Fruit fly (Drosophila melanogaster) whole organism, embryonic: ENCODE measurements around the gene CG5290.

Source experiments
- Ada2b ChIP-seq: fragments of 200-800 bp; sonication (Bioruptor generic); IDR thresholded peaks from 2 replicates; pipeline ENCODE4 v1.3.6; 2022; ENCODE audit warnings: missing biosample characterization, missing genetic modification characterization
- C15 ChIP-seq: fragments of 200-800 bp; sonication (Bioruptor generic); IDR thresholded peaks from 3 replicates; pipeline ENCODE4 v1.3.6; 2022; ENCODE audit warnings: missing biosample characterization, missing genetic modification characterization
- CG1233 ChIP-seq: fragments of 200-800 bp; sonication (Bioruptor generic); optimal IDR thresholded peaks from 4 replicates; lab custom pipeline; 2018; ENCODE audit warnings: missing biosample characterization, mild to moderate bottlenecking, missing genetic modification characterization
- CG13123 ChIP-seq: fragments of 200-800 bp; sonication (Bioruptor generic); optimal IDR thresholded peaks from 2 replicates; lab custom pipeline; 2016; ENCODE audit warnings: missing biosample characterization, missing genetic modification characterization
- CG1647 ChIP-seq: fragments of 200-800 bp; sonication (Bioruptor generic); optimal IDR thresholded peaks from 3 replicates; lab custom pipeline; 2016; ENCODE audit warnings: missing biosample characterization, missing genetic modification characterization
- CG17186 ChIP-seq: fragments of 200-800 bp; sonication (Bioruptor generic); optimal IDR thresholded peaks from 3 replicates; lab custom pipeline; 2017; ENCODE audit warnings: missing biosample characterization, missing genetic modification reagents, missing genetic modification characterization
- CG1792 ChIP-seq: fragments of 200-800 bp; sonication (Bioruptor generic); optimal IDR thresholded peaks from 2 replicates; lab custom pipeline; 2016; ENCODE audit warnings: missing biosample characterization, missing genetic modification characterization
- CG31441 ChIP-seq: fragments of 200-800 bp; sonication (Bioruptor generic); IDR thresholded peaks from 2 replicates; pipeline ENCODE4 v1.3.6; 2022; ENCODE audit warnings: missing biosample characterization, missing genetic modification characterization
- CG3163 ChIP-seq: fragments of 200-800 bp; sonication (Bioruptor generic); optimal IDR thresholded peaks from 3 replicates; lab custom pipeline; 2016; ENCODE audit warnings: missing biosample characterization, missing genetic modification characterization
- CG32772 ChIP-seq: fragments of 200-800 bp; sonication (Bioruptor generic); IDR thresholded peaks from 2 replicates; pipeline ENCODE4 v1.3.6; 2022; ENCODE audit warnings: missing biosample characterization, missing genetic modification characterization
- CG3838 ChIP-seq: fragments of 200-800 bp; sonication (Bioruptor generic); optimal IDR thresholded peaks from 3 replicates; lab custom pipeline; 2016; ENCODE audit warnings: missing biosample characterization, missing genetic modification characterization
- CG4328 ChIP-seq: fragments of 200-800 bp; sonication (Bioruptor generic); optimal IDR thresholded peaks from 3 replicates; lab custom pipeline; 2017; ENCODE audit warnings: missing biosample characterization, missing genetic modification reagents, missing genetic modification characterization
- CG6272 ChIP-seq: fragments of 200-800 bp; sonication (Bioruptor generic); IDR thresholded peaks from 2 replicates; pipeline ENCODE4 v1.3.6; 2022; ENCODE audit warnings: missing biosample characterization, missing genetic modification characterization
- CG6689 ChIP-seq: fragments of 200-800 bp; sonication (Bioruptor generic); IDR thresholded peaks from 2 replicates; pipeline ENCODE4 v1.3.6; 2022; ENCODE audit warnings: missing biosample characterization, missing genetic modification characterization
- CG6791 ChIP-seq: fragments of 200-800 bp; sonication (Bioruptor generic); IDR thresholded peaks from 3 replicates; pipeline ENCODE4 v1.3.6; 2022; ENCODE audit warnings: missing biosample characterization, missing genetic modification characterization; ENCODE audit not compliant: partially characterized antibody
- CG6813 ChIP-seq: fragments of 200-800 bp; sonication (Bioruptor generic); optimal IDR thresholded peaks from 2 replicates; lab custom pipeline; 2017; ENCODE audit warnings: missing biosample characterization, missing genetic modification characterization, mild to moderate bottlenecking, moderate library complexity, missing genetic modification reagents
- CG7786 ChIP-seq: fragments of 200-800 bp; sonication (Bioruptor generic); optimal IDR thresholded peaks from 2 replicates; lab custom pipeline; 2016; ENCODE audit warnings: missing biosample characterization, missing genetic modification characterization
- CG8359 ChIP-seq: fragments of 200-800 bp; sonication (Bioruptor generic); optimal IDR thresholded peaks from 2 replicates; lab custom pipeline; 2017; ENCODE audit warnings: missing biosample characterization, mild to moderate bottlenecking, missing genetic modification characterization, borderline replicate concordance
- CG9437 ChIP-seq: fragments of 200-800 bp; sonication (Bioruptor generic); optimal IDR thresholded peaks from 2 replicates; lab custom pipeline; 2018; ENCODE audit warnings: missing biosample characterization, mild to moderate bottlenecking, missing genetic modification characterization
- Chrac-16 ChIP-seq: fragments of 200-800 bp; sonication (Bioruptor generic); optimal IDR thresholded peaks from 3 replicates; lab custom pipeline; 2016; ENCODE audit warnings: missing biosample characterization, missing genetic modification characterization
- Dbx ChIP-seq: fragments of 200-800 bp; sonication (Bioruptor generic); IDR thresholded peaks from 3 replicates; pipeline ENCODE4 v1.3.6; 2022; ENCODE audit warnings: missing biosample characterization, missing genetic modification characterization
- ERR ChIP-seq: fragments of 200-800 bp; sonication (Bioruptor generic); optimal IDR thresholded peaks from 2 replicates; lab custom pipeline; 2016; ENCODE audit warnings: missing biosample characterization, missing genetic modification characterization
- Elba2 ChIP-seq: fragments of 200-800 bp; sonication (Bioruptor generic); optimal IDR thresholded peaks from 3 replicates; lab custom pipeline; 2016; ENCODE audit warnings: missing biosample characterization, missing genetic modification characterization
- H2.0 ChIP-seq: fragments of 200-800 bp; sonication (Bioruptor generic); IDR thresholded peaks from 2 replicates; pipeline ENCODE4 v1.3.6; 2022; ENCODE audit warnings: missing biosample characterization, missing genetic modification characterization
- HLH3B ChIP-seq: fragments of 200-800 bp; sonication (Bioruptor generic); IDR thresholded peaks from 2 replicates; pipeline ENCODE4 v1.3.6; 2022; ENCODE audit warnings: missing biosample characterization, missing genetic modification characterization
- Max ChIP-seq: fragments of 200-800 bp; sonication (Bioruptor generic); optimal IDR thresholded peaks from 2 replicates; lab custom pipeline; 2016; ENCODE audit warnings: missing biosample characterization, mild to moderate bottlenecking, missing genetic modification characterization
- Meics ChIP-seq: fragments of 200-800 bp; sonication (Bioruptor generic); optimal IDR thresholded peaks from 2 replicates; lab custom pipeline; 2017; ENCODE audit warnings: missing biosample characterization, mild to moderate bottlenecking, missing genetic modification characterization
- Ptx1 ChIP-seq: fragments of 200-800 bp; sonication (Bioruptor generic); IDR thresholded peaks from 2 replicates; pipeline ENCODE4 v1.3.6; 2022; ENCODE audit warnings: missing biosample characterization, missing genetic modification characterization
- Ravus ChIP-seq: fragments of 200-800 bp; sonication (Bioruptor generic); IDR thresholded peaks from 2 replicates; pipeline ENCODE4 v1.3.6; 2022; ENCODE audit warnings: missing biosample characterization, missing genetic modification characterization
- chinmo ChIP-seq: fragments of 200-800 bp; sonication (Bioruptor generic); IDR thresholded peaks from 4 replicates; pipeline ENCODE4 v1.3.6; 2022; ENCODE audit warnings: missing biosample characterization, missing genetic modification characterization; ENCODE audit not compliant: partially characterized antibody
- crc ChIP-seq: fragments of 200-800 bp; sonication (Bioruptor generic); optimal IDR thresholded peaks from 2 replicates; lab custom pipeline; 2016; ENCODE audit warnings: missing biosample characterization, missing genetic modification characterization
- dan ChIP-seq: fragments of 200-800 bp; sonication (Bioruptor generic); IDR thresholded peaks from 2 replicates; pipeline ENCODE4 v1.3.6; 2022; ENCODE audit warnings: missing biosample characterization, missing genetic modification characterization
- eve ChIP-seq, 2 experiments: fragments of >200 bp; optimal IDR thresholded peaks; 2 replicates each; lab custom pipeline; 2017; ENCODE audit warnings: missing biosample characterization in 2 of 2, missing genetic modification characterization in 2 of 2
- fd102C ChIP-seq: fragments of 200-800 bp; sonication (Bioruptor generic); optimal IDR thresholded peaks from 2 replicates; lab custom pipeline; 2018; ENCODE audit warnings: missing biosample characterization, mild to moderate bottlenecking, missing genetic modification characterization, moderate library complexity
- hb ChIP-seq: fragments of 200-800 bp; sonication (Bioruptor generic); IDR thresholded peaks from 3 replicates; pipeline ENCODE4 v1.3.6; 2022; ENCODE audit warnings: missing biosample characterization, missing genetic modification characterization; ENCODE audit not compliant: partially characterized antibody
- hbn ChIP-seq: fragments of 200-800 bp; sonication (Bioruptor generic); IDR thresholded peaks from 2 replicates; pipeline ENCODE4 v1.3.6; 2022; ENCODE audit warnings: missing biosample characterization, missing genetic modification characterization; ENCODE audit not compliant: partially characterized antibody
- insv ChIP-seq, 2 experiments: fragments of 200-800 bp; sonication (Bioruptor generic); optimal IDR thresholded peaks; 3 replicates each; lab custom pipeline; 2016 to 2018; ENCODE audit warnings: missing biosample characterization in 2 of 2, missing genetic modification characterization in 2 of 2
- jumu ChIP-seq: fragments of 200-800 bp; sonication (Bioruptor generic); optimal IDR thresholded peaks from 3 replicates; lab custom pipeline; 2016; ENCODE audit warnings: missing biosample characterization, missing genetic modification characterization
- kay ChIP-seq: fragments of 200-800 bp; sonication (Bioruptor generic); optimal IDR thresholded peaks from 2 replicates; lab custom pipeline; 2016; ENCODE audit warnings: missing biosample characterization, missing genetic modification characterization
- kni ChIP-seq: fragments of 200-800 bp; sonication (Bioruptor generic); optimal IDR thresholded peaks from 3 replicates; lab custom pipeline; 2017; ENCODE audit warnings: mild to moderate bottlenecking, missing biosample characterization, missing genetic modification reagents, missing genetic modification characterization
- luna ChIP-seq: fragments of 200-800 bp; sonication (Bioruptor generic); optimal IDR thresholded peaks from 2 replicates; lab custom pipeline; 2016; ENCODE audit warnings: missing biosample characterization, missing genetic modification characterization
- mld ChIP-seq: fragments of 200-800 bp; sonication (Bioruptor generic); IDR thresholded peaks from 3 replicates; pipeline ENCODE4 v1.3.6; 2022; ENCODE audit warnings: missing biosample characterization, missing genetic modification characterization; ENCODE audit not compliant: partially characterized antibody
- nmo ChIP-seq: fragments of 200-800 bp; sonication (Bioruptor generic); optimal IDR thresholded peaks from 2 replicates; lab custom pipeline; 2018; ENCODE audit warnings: missing biosample characterization, mild to moderate bottlenecking, missing genetic modification characterization, moderate library complexity
- pfk ChIP-seq: fragments of 200-800 bp; sonication (Bioruptor generic); optimal IDR thresholded peaks from 2 replicates; lab custom pipeline; 2018; ENCODE audit warnings: missing biosample characterization, mild to moderate bottlenecking, missing genetic modification characterization, moderate library complexity
- phol ChIP-seq: fragments of 200-800 bp; sonication (Bioruptor generic); optimal IDR thresholded peaks from 3 replicates; lab custom pipeline; 2018; ENCODE audit warnings: missing biosample characterization, mild to moderate bottlenecking, missing genetic modification characterization, moderate library complexity
- run ChIP-seq: fragments of 200-800 bp; sonication (Bioruptor generic); optimal IDR thresholded peaks from 3 replicates; lab custom pipeline; 2018; ENCODE audit warnings: missing biosample characterization, mild to moderate bottlenecking, missing genetic modification characterization
- slbo ChIP-seq: fragments of 200-800 bp; sonication (Bioruptor generic); IDR thresholded peaks from 2 replicates; pipeline ENCODE4 v1.3.6; 2022; ENCODE audit warnings: missing biosample characterization, missing genetic modification characterization
- sr ChIP-seq: fragments of 200-800 bp; sonication (Bioruptor generic); IDR thresholded peaks from 3 replicates; pipeline ENCODE4 v1.3.6; 2022; ENCODE audit warnings: missing biosample characterization, missing genetic modification characterization
- toy ChIP-seq: fragments of 200-800 bp; sonication (Bioruptor generic); IDR thresholded peaks from 2 replicates; pipeline ENCODE4 v1.3.6; 2022; ENCODE audit warnings: missing biosample characterization, missing genetic modification characterization
- vvl ChIP-seq: fragments of 200-800 bp; sonication (Bioruptor generic); IDR thresholded peaks from 2 replicates; pipeline ENCODE4 v1.3.6; 2022; ENCODE audit warnings: missing biosample characterization, missing genetic modification characterization
- wor ChIP-seq: fragments of 200-800 bp; sonication (Bioruptor generic); IDR thresholded peaks from 2 replicates; pipeline ENCODE4 v1.3.6; 2022; ENCODE audit warnings: missing biosample characterization, missing genetic modification characterization

Gene CG5290

DNA sequence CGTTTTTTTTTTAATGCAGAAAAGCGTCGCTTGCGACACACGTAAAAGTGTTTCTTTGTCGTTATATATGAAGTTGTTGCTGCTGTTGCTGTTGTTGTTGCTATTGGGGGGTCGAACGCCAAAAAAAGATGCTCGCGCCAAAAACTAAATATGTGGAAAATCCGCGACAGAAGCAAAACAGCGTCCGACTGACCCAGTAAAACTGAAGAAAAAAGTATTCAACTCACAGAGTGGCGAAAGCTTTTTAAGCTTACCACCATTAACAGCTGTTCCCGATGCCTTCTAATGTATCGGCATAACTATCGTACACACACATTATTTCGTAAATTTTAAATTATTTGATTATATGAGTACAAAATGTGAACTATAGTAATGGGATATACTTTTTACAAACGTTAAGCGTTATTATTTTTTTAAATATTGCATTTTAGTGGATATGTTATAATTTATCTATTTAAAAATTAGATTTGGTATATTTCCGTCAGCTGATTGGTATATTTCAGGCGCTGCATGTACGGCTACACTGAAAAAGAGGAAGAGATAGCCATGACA lies 4.7 kb downstream of the CG5290 start, which contains the start of the genes Prestin and Wdr92 (continued):
- peak; percentile 47 for TF ChIP-seq nmo (GFP tag; lab: Kevin White, UChicago)
- peak; percentile 37 for TF ChIP-seq Meics (GFP tag; lab: Kevin White, UChicago)
- no peak for TF ChIP-seq Ravus
- TF ChIP-seq mld (GFP tag; lab: Robert Waterston, UW), result peak; percentile 62; the same call in 2 of the 3 replicates
- peak in 1 of 2 experiments; percentile 47 for TF ChIP-seq eve (GFP tag; optimal IDR thresholded peaks at IDR 0.05; lab: Kevin White, UChicago)
- no peak for TF ChIP-seq kni
- TF ChIP-seq C15 (GFP tag; lab: Robert Waterston, UW), result no peak
- TF ChIP-seq luna, result no peak
- TF ChIP-seq CG7786 (GFP tag; lab: Kevin White, UChicago), result no peak
- TF ChIP-seq dan, result no peak
- no peak for TF ChIP-seq Chrac-16 (GFP tag; lab: Kevin White, UChicago)
- TF ChIP-seq kay (GFP tag; lab: Kevin White, UChicago), result no peak
- no peak for TF ChIP-seq CG3838 (GFP tag; lab: Kevin White, UChicago)
- peak; percentile 73; the same call in 2 of the 3 replicates for TF ChIP-seq CG6791 (GFP tag; lab: Robert Waterston, UW)
- TF ChIP-seq wor (GFP tag; lab: Robert Waterston, UW), result no peak
- peak; percentile 43; the same call in 1 of the 2 replicates for TF ChIP-seq vvl (GFP tag; lab: Robert Waterston, UW)
- no peak for TF ChIP-seq H2.0
- no peak for TF ChIP-seq CG4328
- TF ChIP-seq CG6272, result no peak
- TF ChIP-seq sr (GFP tag; lab: Robert Waterston, UW), result peak; percentile 3; the same call in 1 of the 3 replicates
- no peak for TF ChIP-seq CG9437 (GFP tag; lab: Kevin White, UChicago)
- TF ChIP-seq slbo (GFP tag; lab: Robert Waterston, UW), result peak; percentile 32; the same call in 1 of the 2 replicates
- TF ChIP-seq CG8359, result no peak
- TF ChIP-seq CG3163 (GFP tag; lab: Kevin White, UChicago), result peak; percentile 12
- TF ChIP-seq hbn, result peak; percentile 92
- no peak for TF ChIP-seq Elba2
- peak; percentile 70; the same call in 1 of the 3 replicates for TF ChIP-seq hb
- TF ChIP-seq chinmo (GFP tag; lab: Robert Waterston, UW), result peak; percentile 96
- TF ChIP-seq insv (GFP tag; optimal IDR thresholded peaks at IDR 0.05; lab: Kevin White, UChicago), result no peak
- no peak for TF ChIP-seq jumu (GFP tag; lab: Kevin White, UChicago)
- TF ChIP-seq HLH3B (GFP tag; lab: Robert Waterston, UW), result no peak
- TF ChIP-seq Ada2b (GFP tag; lab: Robert Waterston, UW), result no peak
- TF ChIP-seq crc, result no peak
- peak; percentile 45 for TF ChIP-seq phol (tag; lab: Kevin White, UChicago)
- no peak for TF ChIP-seq CG1233 (GFP tag; lab: Kevin White, UChicago)
- TF ChIP-seq pfk (GFP tag; lab: Kevin White, UChicago), result no peak
- TF ChIP-seq run (tag; lab: Kevin White, UChicago), result no peak
- no peak for TF ChIP-seq CG6689 (GFP tag; lab: Robert Waterston, UW)
- peak; percentile 8 for TF ChIP-seq ERR (GFP tag; lab: Kevin White, UChicago)
- TF ChIP-seq CG6813 (GFP tag; lab: Kevin White, UChicago), result no peak
- TF ChIP-seq toy, result no peak
- peak; percentile 63; the same call in 2 of the 3 replicates for TF ChIP-seq Dbx
- TF ChIP-seq fd102C, result no peak
- no peak for TF ChIP-seq CG1647 (GFP tag; lab: Kevin White, UChicago)
- no peak for TF ChIP-seq CG17186 (GFP tag; lab: Kevin White, UChicago)
- TF ChIP-seq Ptx1, result no peak
- no peak for TF ChIP-seq CG13123
- peak; percentile 53; the same call in 1 of the 2 replicates for TF ChIP-seq CG31441
- no peak for TF ChIP-seq CG1792
- peak; percentile 24; the same call in 1 of the 2 replicates for TF ChIP-seq CG32772 (GFP tag; lab: Robert Waterston, UW)
- TF ChIP-seq Max (GFP tag; lab: Kevin White, UChicago), result no peak
